Worm (Caenorhabditis elegans) whole organism, mixed stage, embryonic: ENCODE measurements around the gene Y53C12A.11.

Source experiments
- blmp-1 ChIP-seq: fragments of 150-350 bp; optimal IDR thresholded peaks from 2 replicates; lab custom pipeline; 2014; ENCODE audit warnings: missing biosample characterization, missing genetic modification characterization
- ces-1 ChIP-seq: fragments of 150-350 bp; optimal IDR thresholded peaks from 2 replicates; lab custom pipeline; 2014; ENCODE audit warnings: missing biosample characterization, missing genetic modification reagents, missing genetic modification characterization
- lin-13 ChIP-seq: fragments of 150-350 bp; optimal IDR thresholded peaks from 2 replicates; lab custom pipeline; 2014; ENCODE audit warnings: missing biosample characterization, missing genetic modification characterization
- mls-2 ChIP-seq: sonication (generic microtip); optimal IDR thresholded peaks from 2 replicates; lab custom pipeline; 2016; ENCODE audit warnings: mild to moderate bottlenecking, missing genetic modification characterization, moderate library complexity, missing compliant biosample characterization
- nhr-12 ChIP-seq: fragments of 150-350 bp; optimal IDR thresholded peaks from 2 replicates; lab custom pipeline; 2014; ENCODE audit warnings: missing biosample characterization, missing genetic modification characterization
- nhr-76 ChIP-seq: sonication (generic microtip); optimal IDR thresholded peaks from 2 replicates; lab custom pipeline; 2017; ENCODE audit warnings: missing biosample characterization, missing genetic modification characterization
- sptf-1 ChIP-seq: sonication (generic microtip); optimal IDR thresholded peaks from 2 replicates; lab custom pipeline; 2017; ENCODE audit warnings: mild to moderate bottlenecking, missing genetic modification characterization, moderate library complexity, missing compliant biosample characterization
- unc-39 ChIP-seq: fragments of 150-350 bp; optimal IDR thresholded peaks from 2 replicates; lab custom pipeline; 2014; ENCODE audit warnings: missing biosample characterization, missing genetic modification characterization
- unc-62 ChIP-seq: fragments of 150-350 bp; optimal IDR thresholded peaks from 2 replicates; lab custom pipeline; 2014; ENCODE audit warnings: missing biosample characterization, missing genetic modification reagents, missing genetic modification characterization
- ztf-11 ChIP-seq: fragments of 150-350 bp; optimal IDR thresholded peaks from 2 replicates; lab custom pipeline; 2014; ENCODE audit warnings: missing biosample characterization, missing genetic modification characterization

DNA sequence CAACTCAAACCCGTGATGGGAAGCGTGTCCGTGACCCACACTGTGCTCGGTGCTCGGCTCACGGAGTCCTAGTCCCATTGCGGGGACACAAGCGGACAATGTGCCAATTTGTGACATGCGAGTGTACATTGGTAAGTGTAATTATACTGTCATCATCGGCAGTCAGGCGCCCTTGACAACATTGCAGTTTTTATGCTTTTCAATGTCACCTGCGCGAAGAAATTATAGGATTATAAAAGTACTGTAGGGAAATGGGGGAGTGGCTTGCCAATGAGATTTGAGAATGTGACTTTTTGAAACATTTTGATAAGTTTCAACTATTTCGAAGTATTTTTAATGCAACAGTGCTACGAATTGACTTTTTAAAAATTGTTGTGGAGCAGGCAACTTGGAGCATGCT is 17.3 kb upstream of the Y53C12A.11 start:
- TF ChIP-seq nhr-12 (tag; lab: Kevin White, UChicago) (no peak), mls-2 (no peak), ztf-11 (tag; lab: Kevin White, UChicago) (no peak), blmp-1 (tag; lab: Kevin White, UChicago) (no peak), ces-1 (no peak), unc-39 (tag; lab: Kevin White, UChicago) (no peak), nhr-76 (tag; lab: Kevin White, UChicago) (no peak), lin-13 (no peak), sptf-1 (tag; lab: Kevin White, UChicago) (no peak), unc-62 (GFP tag; lab: Kevin White, UChicago) (no peak)
